Fruit fly (Drosophila melanogaster) whole organism, wandering third instar larva: ENCODE data around the gene Mettl2.

Experiments
- CrebA ChIP-seq: fragments of 200-800 bp; sonication (Bioruptor generic); optimal IDR thresholded peaks from 2 replicates; lab custom pipeline; 2016; ENCODE audit warnings: missing biosample characterization, mild to moderate bottlenecking, missing genetic modification characterization, borderline replicate concordance
- HLH106 ChIP-seq: fragments of 200-800 bp; optimal IDR thresholded peaks from 3 replicates; lab custom pipeline; 2019; ENCODE audit warnings: missing biosample characterization, mild to moderate bottlenecking, missing genetic modification characterization, moderate library complexity
- Jra ChIP-seq: sonication (Bioruptor generic); optimal IDR thresholded peaks from 2 replicates; lab custom pipeline; 2016; ENCODE audit warnings: missing biosample characterization, missing genetic modification characterization
- Myc ChIP-seq: fragments of >200 bp; optimal IDR thresholded peaks from 2 replicates; lab custom pipeline; 2017
- lola ChIP-seq: fragments of >200 bp; optimal IDR thresholded peaks from 2 replicates; lab custom pipeline; 2017; ENCODE audit warnings: missing biosample characterization, missing genetic modification characterization
- pan ChIP-seq: fragments of >200 bp; optimal IDR thresholded peaks from 2 replicates; lab custom pipeline; 2017
- psq ChIP-seq: fragments of 200-800 bp; sonication (Bioruptor generic); optimal IDR thresholded peaks from 3 replicates; lab custom pipeline; 2017; ENCODE audit warnings: missing biosample characterization, mild to moderate bottlenecking, missing genetic modification characterization, moderate library complexity
- sv ChIP-seq: fragments of 200-800 bp; sonication (Bioruptor generic); optimal IDR thresholded peaks from 3 replicates; lab custom pipeline; 2016; ENCODE audit warnings: missing biosample characterization, missing genetic modification characterization
- tai ChIP-seq: sonication (Bioruptor generic); optimal IDR thresholded peaks from 2 replicates; lab custom pipeline; 2016; ENCODE audit warnings: missing biosample characterization, missing genetic modification characterization

Gene Mettl2

dm6 chr3L:1590194-1590593 is 48.8 kb downstream of the Mettl2 start:
- no peak for TF ChIP-seq Myc
- no peak for TF ChIP-seq tai (GFP tag; lab: Kevin White, UChicago)
- no peak for TF ChIP-seq HLH106 (tag; lab: Kevin White, UChicago)
- TF ChIP-seq sv = no peak
- TF ChIP-seq Jra (GFP tag; lab: Kevin White, UChicago) = no peak
- no peak for TF ChIP-seq psq (GFP tag; lab: Kevin White, UChicago)
- no peak for TF ChIP-seq lola (GFP tag; lab: Kevin White, UChicago)
- no peak for TF ChIP-seq pan
- TF ChIP-seq CrebA (GFP tag; lab: Kevin White, UChicago) = no peak
